Worm (Caenorhabditis elegans): Measurements from ENCODE around the gene Y73F8A.15.

ce11 chrIV:15302151-15302550, 19.2 kb upstream of the Y73F8A.15 start, which contains the start of gene best-21:
- TF ChIP-seq ztf-11 (tag; optimal IDR thresholded peaks at IDR 0.05) (no peak), nhr-43 (tag; optimal IDR thresholded peaks at IDR 0.05; ENCODE audit: poor library complexity, severe bottlenecking) (no peak), skn-1 (tag; optimal IDR thresholded peaks at IDR 0.05) (no peak), R02D3.7 (tag; optimal IDR thresholded peaks at IDR 0.05) (no peak), ceh-9 (tag; optimal IDR thresholded peaks at IDR 0.05) (no peak), snpc-4 (tag; optimal IDR thresholded peaks at IDR 0.05) (no peak), pha-4 (tag; optimal IDR thresholded peaks at IDR 0.05) (no peak), aly-2 (tag; optimal IDR thresholded peaks at IDR 0.05) (no peak), nhr-25 (tag; optimal IDR thresholded peaks at IDR 0.05) (no peak), nhr-237 (tag; optimal IDR thresholded peaks at IDR 0.05) (no peak), unc-39 (tag; optimal IDR thresholded peaks at IDR 0.05) (no peak), ceh-28 (tag; optimal IDR thresholded peaks at IDR 0.05) (peak; percentile 9)

Data from whole organism, L3 larva.